Fruit fly (Drosophila melanogaster) whole organism: ENCODE results near the gene Svil.

Experiments used
- CG8478 ChIP-seq: fragments of >200 bp; optimal IDR thresholded peaks from 2 replicates; lab custom pipeline; 2018; ENCODE audit warnings: inconsistent platforms
- Dll ChIP-seq: fragments of >200 bp; optimal IDR thresholded peaks from 2 replicates; lab custom pipeline; 2017
- EcR ChIP-seq, 2 experiments: fragments of >200 bp; optimal IDR thresholded peaks; 2 replicates each; lab custom pipeline; 2017; ENCODE audit warnings: missing biosample characterization in 2 of 2, missing genetic modification characterization in 2 of 2, missing genetic modification reagents in 2 of 2
- pan ChIP-seq: fragments of >200 bp; optimal IDR thresholded peaks from 2 replicates; lab custom pipeline; 2017
- psq ChIP-seq: fragments of >200 bp; optimal IDR thresholded peaks from 2 replicates; lab custom pipeline; 2017
- usp ChIP-seq: fragments of >200 bp; optimal IDR thresholded peaks from 2 replicates; lab custom pipeline; 2017; ENCODE audit warnings: missing biosample characterization, missing genetic modification characterization, mixed read lengths

Svil gene

DNA sequence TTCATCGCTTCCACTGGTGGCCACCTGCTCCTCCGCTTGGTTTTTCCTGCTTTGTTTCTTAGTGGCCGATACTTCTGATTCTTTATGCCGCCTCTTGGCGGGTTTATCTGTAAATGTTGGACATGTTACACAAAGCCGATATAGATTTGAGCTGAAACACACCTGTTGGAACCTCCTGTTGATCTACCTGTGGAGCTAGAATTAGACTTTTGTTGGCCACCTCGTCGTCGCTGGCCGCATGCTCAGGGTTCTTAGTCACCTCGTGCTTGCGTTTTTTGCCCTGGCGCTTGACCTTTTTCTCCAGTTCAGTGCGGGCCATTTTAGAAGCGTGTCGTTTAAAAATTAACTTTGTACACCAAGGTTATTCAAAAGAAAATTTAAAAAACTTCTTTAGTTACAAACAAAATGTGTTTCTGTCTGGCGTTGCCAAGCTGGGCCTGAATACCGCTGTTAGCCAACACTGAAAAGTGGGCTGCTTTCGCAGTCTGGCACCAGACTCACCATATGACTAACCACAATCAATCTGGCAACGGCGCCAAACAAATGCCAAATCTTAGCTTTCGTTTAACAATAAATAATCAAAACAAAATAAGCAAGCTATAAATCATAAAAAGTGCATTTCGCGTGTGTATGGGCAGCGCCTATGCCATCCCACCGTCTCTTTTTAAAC, at the start of gene Svil, which contains the start of gene CG15877:
TSS of gene Svil (plus strand) at position 542 of the 670 bp plus-strand sequence.
TSS of gene CG15877 (minus strand) at position 443 of the 670 bp plus-strand sequence.
- TF ChIP-seq Dll (lab: Kevin White, UChicago) (no peak), pan (lab: Kevin White, UChicago) (no peak), usp (GFP tag; lab: Kevin White, UChicago) (no peak), EcR (GFP tag; optimal IDR thresholded peaks at IDR 0.05; lab: Kevin White, UChicago) (no peak), psq (lab: Kevin White, UChicago) (no peak), CG8478 (lab: Kevin White, UChicago) (no peak)

DNA sequence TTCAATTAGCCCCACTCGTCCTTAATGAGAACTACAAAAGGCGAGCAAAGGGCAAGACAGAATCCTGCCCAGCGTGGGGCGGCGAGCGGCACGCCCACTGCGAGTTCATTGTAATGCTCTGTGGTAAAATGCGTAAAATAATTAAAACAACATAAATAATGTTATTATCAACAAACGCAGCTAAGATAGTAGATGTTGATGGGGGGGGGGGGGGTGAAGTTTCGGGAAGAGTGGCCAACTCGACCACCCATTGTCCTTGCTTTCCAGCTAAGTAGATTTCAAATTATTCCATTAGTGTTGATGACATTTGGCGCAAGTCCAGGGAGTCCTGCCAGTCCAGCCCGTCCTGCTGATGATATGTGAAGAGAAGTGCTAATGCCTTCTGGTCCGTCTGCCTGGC, 48.7 kb upstream of the Svil start:
- TF ChIP-seq EcR (GFP tag; optimal IDR thresholded peaks at IDR 0.05; lab: Kevin White, UChicago) (no peak), usp (GFP tag; lab: Kevin White, UChicago) (no peak), CG8478 (lab: Kevin White, UChicago) (no peak), Dll (lab: Kevin White, UChicago) (no peak), psq (lab: Kevin White, UChicago) (no peak), pan (lab: Kevin White, UChicago) (no peak)

DNA sequence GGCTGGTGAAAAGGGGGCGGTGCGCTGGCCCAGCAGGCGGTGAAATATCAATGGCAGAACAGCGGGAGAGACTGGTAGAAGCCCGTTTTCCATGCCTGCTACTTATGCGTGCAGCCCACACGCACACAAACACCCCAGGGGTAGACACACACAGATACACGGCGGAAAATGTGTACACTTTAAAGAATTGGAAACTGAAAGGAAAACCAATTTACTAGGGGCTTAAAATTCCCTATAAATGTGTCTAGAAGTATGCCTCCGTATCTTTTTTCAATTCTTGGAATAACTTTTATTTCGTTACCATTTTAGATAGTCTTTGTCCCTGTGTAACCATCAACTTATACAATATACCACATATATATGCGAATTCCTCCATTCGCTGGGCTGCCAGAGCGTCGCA, 45.2 kb upstream of the Svil start:
- TF ChIP-seq Dll (lab: Kevin White, UChicago) (no peak), EcR (GFP tag; optimal IDR thresholded peaks at IDR 0.05; lab: Kevin White, UChicago) (no peak), usp (GFP tag; lab: Kevin White, UChicago) (no peak), psq (lab: Kevin White, UChicago) (no peak), pan (lab: Kevin White, UChicago) (no peak), CG8478 (lab: Kevin White, UChicago) (no peak)

DNA sequence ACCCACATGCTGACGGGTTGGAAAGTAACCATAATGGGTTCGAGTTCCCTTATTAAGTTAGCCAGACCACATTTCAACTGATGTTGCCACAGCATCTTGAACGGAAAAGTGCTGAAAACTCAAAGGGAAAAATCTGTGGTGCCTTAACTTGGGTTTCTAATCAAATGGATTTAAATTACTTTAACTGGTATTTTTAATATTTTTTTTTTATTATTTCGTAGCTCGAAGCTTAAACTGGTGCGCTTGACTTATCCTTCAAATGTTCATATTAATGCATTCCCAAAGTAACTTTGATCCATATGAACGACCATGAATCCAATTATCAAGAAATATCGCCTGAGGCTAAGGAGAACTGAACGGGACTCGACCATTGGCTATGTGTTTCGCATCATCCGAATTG, 17.2 kb upstream of the Svil start, which contains the start of gene CG13801:
TSS of gene CG13801 (plus strand) at position 301 of the 400 bp plus-strand sequence.
- TF ChIP-seq Dll (lab: Kevin White, UChicago) (no peak), psq (lab: Kevin White, UChicago) (no peak), CG8478 (lab: Kevin White, UChicago) (no peak), EcR (GFP tag; optimal IDR thresholded peaks at IDR 0.05; lab: Kevin White, UChicago) (no peak), pan (lab: Kevin White, UChicago) (no peak), usp (GFP tag; lab: Kevin White, UChicago) (no peak)

DNA sequence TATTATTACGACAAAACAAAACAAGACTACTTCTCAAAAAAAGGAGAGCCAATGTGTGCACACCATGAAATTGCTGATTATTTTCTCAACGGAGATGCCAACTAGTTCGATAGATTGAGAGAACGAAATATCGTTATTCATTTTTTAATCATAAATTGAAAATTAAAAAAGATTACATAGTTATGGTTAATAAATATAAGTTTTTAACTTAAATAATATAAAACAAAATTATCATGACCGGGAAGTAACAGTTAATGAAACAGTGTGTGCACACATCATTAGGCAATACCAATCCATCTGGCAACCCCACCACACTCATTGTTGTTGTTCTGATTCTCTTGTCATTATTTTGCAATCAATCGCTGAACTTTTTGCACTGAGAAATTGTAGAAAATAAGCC, 5.6 kb upstream of the Svil start, which contains the start of the genes CG1317 and CG8993:
TSS of gene CG1317 (minus strand) at position 58 of the 400 bp plus-strand sequence.
TSS of gene CG8993 (plus strand) at position 318 of the 400 bp plus-strand sequence.
- TF ChIP-seq CG8478 (lab: Kevin White, UChicago) (no peak), usp (GFP tag; lab: Kevin White, UChicago) (no peak), psq (lab: Kevin White, UChicago) (no peak), pan (lab: Kevin White, UChicago) (no peak), EcR (GFP tag; optimal IDR thresholded peaks at IDR 0.05; lab: Kevin White, UChicago) (no peak), Dll (lab: Kevin White, UChicago) (no peak)

DNA sequence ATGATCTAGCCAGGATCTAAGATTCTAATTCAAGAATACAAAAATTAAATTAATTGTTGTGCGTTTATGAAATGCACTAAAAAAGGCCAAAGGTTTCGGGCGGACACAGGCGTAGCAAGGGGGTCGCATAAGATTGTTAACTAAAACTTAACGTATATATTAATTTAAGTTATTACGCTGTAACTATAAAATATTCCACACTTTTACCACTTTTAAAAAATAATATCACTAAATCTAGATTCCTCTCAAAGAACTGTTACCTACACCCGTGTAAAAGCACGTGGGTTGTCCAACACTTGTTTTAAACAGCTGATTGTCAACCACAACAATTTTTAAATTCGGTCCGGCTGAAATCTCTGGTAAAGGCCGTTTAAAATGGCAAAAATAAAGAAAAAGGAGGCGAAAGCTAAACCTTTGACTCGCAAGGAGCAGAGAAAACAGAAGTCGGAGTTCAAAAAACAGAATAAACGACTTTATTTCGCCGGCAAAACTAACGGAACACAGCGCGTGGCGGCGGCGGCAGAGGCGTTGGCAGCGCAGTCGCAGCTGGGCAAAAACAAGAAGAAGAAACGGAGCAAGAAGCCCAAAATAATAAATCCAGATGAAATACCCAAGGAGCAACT, 3.9 kb upstream of the Svil start, which contains the start of the genes mRpL23 and CG9004:
TSS of gene mRpL23 (minus strand) at position 284 of the 623 bp plus-strand sequence.
TSS of gene CG9004 (plus strand) at position 308 of the 623 bp plus-strand sequence.
- TF ChIP-seq Dll (lab: Kevin White, UChicago) (no peak), pan (lab: Kevin White, UChicago) (no peak), CG8478 (lab: Kevin White, UChicago) (no peak), psq (lab: Kevin White, UChicago) (no peak), usp (GFP tag; lab: Kevin White, UChicago) (no peak), EcR (GFP tag; optimal IDR thresholded peaks at IDR 0.05; lab: Kevin White, UChicago) (no peak)

DNA sequence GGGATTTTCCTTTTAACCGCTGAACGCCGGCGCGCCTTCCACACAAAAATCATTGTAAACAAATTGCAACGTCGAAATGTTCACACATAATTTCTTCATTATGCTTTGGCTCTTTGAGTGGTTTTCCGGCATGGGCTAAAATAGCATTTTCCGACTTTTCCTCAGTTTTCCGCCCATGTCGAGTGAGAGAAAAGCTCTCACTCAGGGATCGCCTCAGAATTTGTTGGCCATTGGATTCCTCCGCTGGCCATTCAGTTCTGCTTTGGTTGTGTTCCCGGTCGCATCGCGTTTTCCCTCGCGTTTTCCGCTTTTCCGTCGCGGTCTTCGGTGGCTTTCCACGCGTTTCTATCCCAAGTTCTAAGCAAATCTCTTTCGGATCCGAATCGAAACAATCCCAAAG, 1.1 kb downstream of the Svil start:
- no peak for TF ChIP-seq CG8478 (lab: Kevin White, UChicago)
- no peak for TF ChIP-seq Dll (lab: Kevin White, UChicago)
- TF ChIP-seq pan (lab: Kevin White, UChicago): no peak

DNA sequence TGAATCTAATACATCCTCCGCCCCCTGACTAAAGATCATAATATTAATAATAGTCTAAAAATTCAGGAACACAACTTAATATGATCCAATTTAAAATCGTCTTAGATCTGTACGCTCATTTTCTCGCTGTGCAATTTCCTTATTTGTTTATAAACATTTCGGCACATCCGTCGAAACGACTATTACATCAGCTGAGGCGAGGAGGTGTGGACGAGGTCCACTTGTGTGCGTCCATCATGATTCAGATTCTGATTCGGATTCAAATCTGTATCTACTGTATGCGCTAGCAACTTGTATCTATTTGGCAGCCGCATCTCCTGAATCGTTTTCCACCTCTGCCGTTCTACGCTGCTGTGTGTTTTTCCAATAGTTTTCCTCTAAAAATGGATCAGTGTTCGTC, 2.0 kb downstream of the Svil start:
- no peak for TF ChIP-seq psq (lab: Kevin White, UChicago)
- no peak for TF ChIP-seq Dll (lab: Kevin White, UChicago)
- TF ChIP-seq CG8478 (lab: Kevin White, UChicago): no peak
- TF ChIP-seq pan (lab: Kevin White, UChicago): no peak
- TF ChIP-seq EcR (GFP tag; optimal IDR thresholded peaks at IDR 0.05; lab: Kevin White, UChicago): no peak
- no peak for TF ChIP-seq usp (GFP tag; lab: Kevin White, UChicago)

DNA sequence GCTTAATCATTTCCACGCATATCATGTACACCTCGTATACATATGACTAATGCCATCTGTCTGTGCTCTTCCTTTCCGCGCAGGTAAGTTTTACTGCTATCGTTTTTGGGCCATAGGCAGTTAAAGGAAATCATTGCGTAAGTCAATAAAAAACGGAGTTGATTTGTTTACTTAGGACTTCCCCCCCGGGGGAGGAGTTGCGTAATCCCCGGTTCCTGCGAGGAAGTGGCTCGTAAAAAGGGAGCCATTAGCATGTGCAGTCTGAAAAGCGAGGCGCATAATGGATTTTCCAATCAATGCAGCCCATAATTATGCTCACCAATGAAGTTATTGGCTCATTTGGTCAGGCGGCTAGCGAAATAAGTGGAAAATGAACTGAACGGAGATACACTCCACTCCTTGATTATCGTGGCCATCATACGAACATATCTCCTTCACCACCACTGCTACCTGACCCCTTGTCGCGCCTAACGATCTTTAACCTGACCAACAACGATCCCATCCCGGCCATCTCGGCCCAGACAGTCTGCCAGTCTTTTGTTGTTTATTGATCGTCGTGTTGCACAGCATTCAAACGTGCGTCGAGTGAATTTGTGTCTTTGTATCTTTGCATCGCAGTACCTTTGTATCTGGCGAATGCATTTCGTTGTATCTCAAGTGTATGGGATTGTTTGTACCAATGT, 8.0 kb downstream of the Svil start:
- no peak for TF ChIP-seq Dll (lab: Kevin White, UChicago)
- TF ChIP-seq EcR (GFP tag; optimal IDR thresholded peaks at IDR 0.05; lab: Kevin White, UChicago): no peak
- TF ChIP-seq CG8478 (lab: Kevin White, UChicago): no peak
- no peak for TF ChIP-seq usp (GFP tag; lab: Kevin White, UChicago)
- no peak for TF ChIP-seq pan (lab: Kevin White, UChicago)

DNA sequence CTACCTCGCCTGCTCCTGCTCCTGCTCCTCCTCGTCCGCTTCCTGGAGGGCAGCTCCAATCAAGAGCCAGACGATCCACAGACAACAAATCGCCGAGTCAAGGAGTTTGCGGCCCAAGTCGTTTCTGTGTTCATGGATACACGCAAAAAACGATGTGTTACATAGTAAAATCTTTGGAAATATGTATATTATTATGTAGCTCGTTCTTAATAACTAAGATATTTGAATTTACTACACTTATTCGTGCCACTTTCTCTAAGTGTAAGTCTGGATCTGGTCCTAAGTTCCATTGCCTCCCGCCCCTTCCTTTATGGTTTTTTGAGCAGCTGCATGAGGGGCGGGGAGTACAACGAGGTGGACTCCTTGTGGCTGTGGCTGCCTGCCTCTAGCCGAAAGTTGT, 9.0 kb downstream of the Svil start:
- TF ChIP-seq psq (lab: Kevin White, UChicago): no peak

DNA sequence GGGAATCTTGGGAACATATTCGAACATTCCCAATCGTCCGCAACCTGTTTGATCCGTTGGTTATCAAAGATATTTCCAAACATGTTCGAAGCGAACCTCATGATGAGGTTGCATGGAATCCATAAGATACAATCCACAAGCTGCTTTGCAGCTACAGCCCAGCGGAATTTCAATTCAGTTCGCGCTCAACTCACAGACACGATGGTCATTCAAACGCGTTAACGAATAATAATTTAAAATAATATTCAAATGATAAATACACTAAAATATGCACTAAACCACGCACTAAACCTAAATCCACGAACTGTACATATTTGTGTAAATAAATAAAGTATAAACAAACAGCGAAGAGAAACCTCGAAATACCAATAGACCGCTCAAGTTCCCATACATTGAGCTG, 10.4 kb downstream of the Svil start:
- no peak for TF ChIP-seq EcR (GFP tag; optimal IDR thresholded peaks at IDR 0.05; lab: Kevin White, UChicago)
